Worm (Caenorhabditis elegans) whole organism, young adult: ENCODE data around the gene abu-12.

Source experiments
- B0261.1 ChIP-seq: sonication (generic microtip); optimal IDR thresholded peaks from 2 replicates; lab custom pipeline; 2016; ENCODE audit warnings: mild to moderate bottlenecking, missing genetic modification characterization, moderate library complexity, missing compliant biosample characterization
- B0336.3 ChIP-seq: fragments of 200-800 bp; sonication (Bioruptor generic); IDR thresholded peaks from 2 replicates; pipeline ENCODE4 v1.3.6; 2022; ENCODE audit warnings: missing genetic modification characterization, missing compliant biosample characterization
- C17E4.6 ChIP-seq: fragments of 200-800 bp; sonication (Bioruptor generic); IDR thresholded peaks from 2 replicates; pipeline ENCODE4 v1.3.6; 2022; ENCODE audit warnings: missing genetic modification reagents, missing genetic modification characterization, missing compliant biosample characterization
- F39B2.1 ChIP-seq: fragments of 200-800 bp; sonication (Bioruptor generic); IDR thresholded peaks from 2 replicates; pipeline ENCODE4 v1.3.6; 2022; ENCODE audit warnings: missing genetic modification reagents, missing genetic modification characterization, missing compliant biosample characterization
- Y95B8A.8 ChIP-seq: fragments of 200-800 bp; sonication (Bioruptor generic); IDR thresholded peaks from 2 replicates; pipeline ENCODE4 v1.3.6; 2022; ENCODE audit warnings: missing genetic modification reagents, missing genetic modification characterization, missing compliant biosample characterization
- bed-1 ChIP-seq: fragments of 200-800 bp; sonication (Bioruptor generic); IDR thresholded peaks from 2 replicates; pipeline ENCODE4 v1.3.6; 2022; ENCODE audit warnings: missing genetic modification reagents, missing genetic modification characterization, missing compliant biosample characterization
- ceh-58 ChIP-seq: fragments of 200-800 bp; sonication (Bioruptor generic); IDR thresholded peaks from 2 replicates; pipeline ENCODE4 v1.3.6; 2022; ENCODE audit warnings: missing genetic modification characterization, missing compliant biosample characterization
- chd-7 ChIP-seq: sonication (generic microtip); optimal IDR thresholded peaks from 2 replicates; lab custom pipeline; 2016; ENCODE audit warnings: mild to moderate bottlenecking, missing genetic modification characterization, moderate library complexity, missing compliant biosample characterization
- dox-1 ChIP-seq: fragments of 200-800 bp; sonication (Bioruptor generic); IDR thresholded peaks from 2 replicates; pipeline ENCODE4 v1.3.6; 2022; ENCODE audit warnings: missing genetic modification reagents, missing genetic modification characterization, missing compliant biosample characterization
- dpl-1 ChIP-seq: fragments of 150-350 bp; optimal IDR thresholded peaks from 2 replicates; lab custom pipeline; 2014; ENCODE audit warnings: missing biosample characterization, missing genetic modification reagents, missing genetic modification characterization
- efl-1 ChIP-seq: fragments of 150-350 bp; optimal IDR thresholded peaks from 2 replicates; lab custom pipeline; 2014; ENCODE audit warnings: missing biosample characterization, missing genetic modification reagents, missing genetic modification characterization
- egl-18 ChIP-seq: fragments of 200-800 bp; sonication (Bioruptor generic); IDR thresholded peaks from 2 replicates; pipeline ENCODE4 v1.3.6; 2022; ENCODE audit warnings: missing genetic modification reagents, missing genetic modification characterization, missing compliant biosample characterization
- egl-44 ChIP-seq: fragments of 200-800 bp; sonication (Bioruptor generic); IDR thresholded peaks from 2 replicates; pipeline ENCODE4 v1.3.6; 2022; ENCODE audit warnings: missing genetic modification reagents, missing genetic modification characterization, missing compliant biosample characterization
- ets-4 ChIP-seq: fragments of 200-800 bp; sonication (Bioruptor generic); optimal IDR thresholded peaks from 2 replicates; lab custom pipeline; 2018; ENCODE audit warnings: mild to moderate bottlenecking, missing genetic modification characterization, missing compliant biosample characterization
- fkh-3 ChIP-seq: sonication (generic microtip); optimal IDR thresholded peaks from 2 replicates; lab custom pipeline; 2016; ENCODE audit warnings: mild to moderate bottlenecking, missing genetic modification characterization, missing compliant biosample characterization
- hsf-1 ChIP-seq: fragments of 200-800 bp; sonication (Bioruptor generic); IDR thresholded peaks from 2 replicates; pipeline ENCODE4 v1.3.6; 2022; ENCODE audit warnings: missing genetic modification reagents, missing genetic modification characterization, missing compliant biosample characterization
- let-526 ChIP-seq: fragments of 200-800 bp; sonication (Bioruptor generic); IDR thresholded peaks from 2 replicates; pipeline ENCODE4 v1.3.6; 2022; ENCODE audit warnings: missing genetic modification reagents, missing genetic modification characterization, missing compliant biosample characterization
- let-607 ChIP-seq, 2 experiments: fragments of 200-800 bp in 1 of 2; sonication (Bioruptor generic) in 1 of 2; sonication (generic microtip) in 1 of 2; optimal IDR thresholded peaks; 2 replicates each; lab custom pipeline; 2016 to 2018; ENCODE audit warnings: mild to moderate bottlenecking in 2 of 2, missing compliant biosample characterization in 2 of 2, missing genetic modification characterization in 2 of 2, moderate library complexity in 2 of 2, missing genotype in 1 of 2
- lin-26 ChIP-seq: fragments of 200-800 bp; sonication (Bioruptor generic); IDR thresholded peaks from 2 replicates; pipeline ENCODE4 v1.3.6; 2022; ENCODE audit warnings: missing genetic modification reagents, missing genetic modification characterization, missing compliant biosample characterization
- lin-54 ChIP-seq: fragments of 200-800 bp; sonication (Bioruptor generic); optimal IDR thresholded peaks from 2 replicates; lab custom pipeline; 2018; ENCODE audit warnings: mild to moderate bottlenecking, missing genetic modification characterization, missing compliant biosample characterization
- nfya-2 ChIP-seq: fragments of 200-800 bp; sonication (Bioruptor generic); IDR thresholded peaks from 2 replicates; pipeline ENCODE4 v1.3.6; 2022; ENCODE audit warnings: missing genetic modification reagents, missing genetic modification characterization, missing compliant biosample characterization
- nfyb-1 ChIP-seq: fragments of 200-800 bp; sonication (Bioruptor generic); IDR thresholded peaks from 2 replicates; pipeline ENCODE4 v1.3.6; 2022; ENCODE audit warnings: missing genetic modification reagents, missing genetic modification characterization, missing compliant biosample characterization
- nhr-120 ChIP-seq: fragments of 200-800 bp; sonication (Bioruptor generic); IDR thresholded peaks from 2 replicates; pipeline ENCODE4 v1.3.6; 2022; ENCODE audit warnings: missing genetic modification characterization, missing compliant biosample characterization
- nhr-80 ChIP-seq: sonication (generic microtip); optimal IDR thresholded peaks from 2 replicates; lab custom pipeline; 2016; ENCODE audit warnings: missing genetic modification characterization, missing compliant biosample characterization
- nhr-90 ChIP-seq: sonication (generic microtip); optimal IDR thresholded peaks from 2 replicates; lab custom pipeline; 2016; ENCODE audit warnings: missing genotype, mild to moderate bottlenecking, missing genetic modification characterization, missing compliant biosample characterization
- pbrm-1 ChIP-seq: fragments of 200-800 bp; sonication (Bioruptor generic); IDR thresholded peaks from 2 replicates; pipeline ENCODE4 v1.3.6; 2022; ENCODE audit warnings: missing genetic modification reagents, missing genetic modification characterization, missing compliant biosample characterization
- pha-4 ChIP-seq: fragments of 150-350 bp; sonication (generic microtip); optimal IDR thresholded peaks from 2 replicates; lab custom pipeline; 2014; ENCODE audit warnings: missing biosample characterization, missing genetic modification reagents, missing genetic modification characterization
- rec-8 ChIP-seq, 2 experiments: sonication (generic microtip); optimal IDR thresholded peaks; 2 replicates each; lab custom pipeline; 2016; ENCODE audit warnings: mild to moderate bottlenecking in 2 of 2, missing genetic modification characterization in 2 of 2, missing genetic modification reagents in 2 of 2, missing genotype in 2 of 2, missing biosample characterization in 1 of 2, missing compliant biosample characterization in 1 of 2, moderate library complexity in 1 of 2
- sea-2 ChIP-seq: fragments of 200-800 bp; sonication (Bioruptor generic); IDR thresholded peaks from 2 replicates; pipeline ENCODE4 v1.3.6; 2022; ENCODE audit warnings: missing genetic modification characterization, missing compliant biosample characterization
- snpc-1.1 ChIP-seq: sonication (generic microtip); optimal IDR thresholded peaks from 2 replicates; lab custom pipeline; 2017; ENCODE audit warnings: missing genetic modification characterization, mild to moderate bottlenecking, missing compliant biosample characterization, antibody characterized with exemption, moderate library complexity, missing genotype, missing genetic modification reagents; ENCODE audit not compliant: insufficient read depth
- zim-3 ChIP-seq: sonication (generic microtip); optimal IDR thresholded peaks from 2 replicates; lab custom pipeline; 2017; ENCODE audit warnings: mild to moderate bottlenecking, missing genetic modification characterization, moderate library complexity, missing compliant biosample characterization
- ztf-18 ChIP-seq: sonication (generic microtip); optimal IDR thresholded peaks from 2 replicates; lab custom pipeline; 2016; ENCODE audit warnings: missing genotype, mild to moderate bottlenecking, missing genetic modification characterization, missing compliant biosample characterization

Gene abu-12

DNA sequence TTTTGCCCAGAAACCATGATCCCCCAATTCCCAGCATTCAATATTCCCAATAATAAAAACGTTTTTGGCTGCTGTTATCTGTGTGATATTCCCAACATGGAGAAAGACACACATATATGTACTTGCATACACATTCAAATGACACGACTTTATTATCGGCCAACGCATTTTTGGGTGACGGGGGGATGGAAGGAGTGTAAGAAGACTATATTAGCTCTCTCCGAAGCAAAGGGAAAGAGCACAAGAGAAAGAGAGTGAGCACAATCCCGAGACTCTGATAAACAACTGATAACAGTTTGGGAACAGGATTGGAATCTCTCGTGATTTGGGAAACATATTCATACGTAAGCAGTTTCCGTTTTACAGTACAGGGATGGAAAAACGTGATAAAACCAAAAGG lies 17.0 kb downstream of the abu-12 start (continued):
- peak; percentile 60; the same call in 1 of the 2 replicates for TF ChIP-seq B0336.3 (GFP tag; lab: Robert Waterston, UW)
- TF ChIP-seq nhr-90 (tag; lab: Kevin White, UChicago) = peak; percentile 2
- no peak for TF ChIP-seq ztf-18 (tag; lab: Kevin White, UChicago)
- TF ChIP-seq B0261.1 = no peak
- no peak for TF ChIP-seq nfya-2 (GFP tag; lab: Robert Waterston, UW)
- TF ChIP-seq snpc-1.1 = no peak
- no peak for TF ChIP-seq bed-1 (GFP tag; lab: Robert Waterston, UW)
- TF ChIP-seq pha-4 = peak; percentile 6
- peak; percentile 58 for TF ChIP-seq ets-4 (GFP tag; lab: Kevin White, UChicago)
- peak; percentile 16 for TF ChIP-seq lin-54 (GFP tag; lab: Kevin White, UChicago)
- TF ChIP-seq hsf-1 = no peak
- no peak for TF ChIP-seq F39B2.1 (GFP tag; lab: Robert Waterston, UW)
- TF ChIP-seq pbrm-1 (GFP tag; lab: Robert Waterston, UW) = no peak
- TF ChIP-seq C17E4.6 = no peak
- TF ChIP-seq dpl-1 = no peak
- no peak for TF ChIP-seq Y95B8A.8 (GFP tag; lab: Robert Waterston, UW)
- no peak for TF ChIP-seq egl-18
- no peak for TF ChIP-seq zim-3 (tag; lab: Kevin White, UChicago)
- no peak for TF ChIP-seq efl-1 (GFP tag; lab: Kevin White, UChicago)
- TF ChIP-seq let-607 (tag; optimal IDR thresholded peaks at IDR 0.05; lab: Kevin White, UChicago) = peak; percentile 86 to 89
- TF ChIP-seq lin-26 = no peak
- TF ChIP-seq let-526 (GFP tag; lab: Robert Waterston, UW) = 0 out of 2 replicates have a peak, but pooled peaks have one; percentile 33
- TF ChIP-seq dox-1 (GFP tag; lab: Robert Waterston, UW) = peak; percentile 47; the same call in 1 of the 2 replicates
- TF ChIP-seq fkh-3 (tag; lab: Kevin White, UChicago) = no peak
- TF ChIP-seq egl-44 (GFP tag; lab: Robert Waterston, UW) = 0 out of 2 replicates have a peak, but pooled peaks have one; percentile 43
- TF ChIP-seq nhr-120 (GFP tag; lab: Robert Waterston, UW) = no peak

DNA sequence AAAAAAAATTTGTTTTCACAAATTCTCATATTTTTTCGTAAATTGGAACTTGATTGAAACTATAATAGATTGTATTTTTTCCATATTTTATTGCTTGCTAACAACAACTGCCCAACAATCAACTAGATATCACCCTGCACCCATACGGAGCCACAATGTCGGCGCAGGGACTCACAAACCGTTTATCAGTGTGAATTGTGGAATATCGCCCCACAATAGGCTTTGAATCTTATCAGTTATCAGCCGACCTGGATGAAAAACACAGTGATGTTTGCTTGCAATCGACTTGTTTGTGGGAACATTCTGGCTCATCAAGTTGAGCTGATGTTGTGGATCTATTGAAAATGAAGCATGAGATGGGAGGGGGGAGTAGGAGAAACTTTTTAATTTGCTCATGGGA lies 18.4 kb downstream of the abu-12 start:
- TF ChIP-seq ceh-58 (GFP tag; lab: Robert Waterston, UW) = no peak
- TF ChIP-seq ztf-18 (tag; lab: Kevin White, UChicago) = no peak
- TF ChIP-seq sea-2 (GFP tag; lab: Robert Waterston, UW) = no peak
- no peak for TF ChIP-seq rec-8 (tag; optimal IDR thresholded peaks at IDR 0.05; lab: Kevin White, UChicago)

- TF ChIP-seq nhr-80 (tag; lab: Kevin White, UChicago) = peak; percentile 24
- no peak for TF ChIP-seq egl-18
- TF ChIP-seq, all 124 proteins: peak for 1
These were observed 19.0 kb downstream of the abu-12 start for ce11 chrX:438396-438795.

DNA sequence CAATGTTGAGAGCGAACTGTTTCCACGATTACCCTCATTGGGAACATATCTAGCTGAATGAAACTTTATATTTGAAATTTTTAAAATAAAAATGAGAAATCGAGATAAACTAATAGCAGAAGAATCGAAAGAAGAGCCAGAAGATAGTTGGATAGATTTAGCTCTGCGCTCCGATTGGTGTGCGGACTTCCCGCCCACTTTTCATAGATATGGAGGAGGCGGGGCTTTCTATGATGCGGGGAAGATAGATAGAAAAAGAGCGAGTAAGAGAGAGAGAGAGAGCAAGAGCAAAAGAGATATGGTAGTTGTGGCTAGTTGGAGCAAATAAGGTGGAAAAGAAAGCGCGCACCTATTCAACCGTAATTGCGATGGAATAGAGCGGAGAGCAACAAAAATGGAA lies 23.7 kb downstream of the abu-12 start, which contains the start of gene dve-1:
Gene dve-1 (minus strand): TSS at position 66 of the 400 bp plus-strand sequence.
- TF ChIP-seq nfyb-1 (GFP tag; lab: Robert Waterston, UW) = 0 out of 2 replicates have a peak, but pooled peaks have one; percentile 30
- no peak for TF ChIP-seq chd-7
